Worm (Caenorhabditis elegans): ENCODE results near the gene tat-1.
A peak's percentile ranks its signal among the peaks of the same experiment; 100 is the strongest.

The tat-1 gene

DNA sequence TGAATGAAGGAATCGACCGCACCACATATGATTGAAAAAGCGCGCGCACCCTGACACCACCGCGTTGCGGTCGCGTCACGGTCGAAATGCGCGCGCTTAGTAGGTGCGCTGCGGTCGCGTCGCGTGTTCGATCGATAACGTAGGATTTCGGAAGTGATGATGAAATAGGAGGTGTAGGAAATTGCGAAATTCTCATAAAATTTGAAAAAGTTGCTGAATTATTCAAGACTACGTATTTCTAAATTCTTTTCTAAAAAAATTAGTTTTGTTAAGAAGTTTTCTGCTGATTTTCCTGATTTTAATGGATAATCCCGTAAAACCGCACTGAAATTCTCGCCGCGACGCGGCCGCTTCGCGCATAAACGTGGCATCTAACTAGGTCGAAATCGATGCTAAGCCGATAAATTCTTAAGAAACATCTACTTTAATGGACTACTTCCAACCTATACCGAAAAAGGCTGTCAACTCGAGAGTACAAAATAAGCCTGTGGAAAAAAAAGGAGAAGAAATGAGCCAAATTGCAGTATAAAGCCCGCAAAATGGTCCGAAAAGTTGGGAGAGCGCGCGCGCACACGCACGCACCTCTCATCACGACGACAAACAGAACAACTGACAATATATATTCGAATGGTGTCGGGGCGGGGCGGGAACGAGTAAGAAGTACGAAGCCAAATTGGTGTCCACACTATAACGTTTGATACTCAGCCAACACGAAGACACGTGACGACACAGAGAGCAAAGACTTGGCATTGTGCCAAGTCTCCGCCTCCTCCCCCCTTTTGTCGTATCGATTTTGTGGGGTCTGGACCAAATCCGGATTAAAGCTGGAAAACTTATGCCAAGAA lies 52.8 kb downstream of the tat-1 start, which contains the start of gene his-72 (continued):
- TF ChIP-seq elt-2 (tag; optimal IDR thresholded peaks at IDR 0.05), result no peak
- peak; percentile 77 for TF ChIP-seq ceh-48 (tag; optimal IDR thresholded peaks at IDR 0.05)
- TF ChIP-seq Y22D7AL.16 (tag; optimal IDR thresholded peaks at IDR 0.05), result no peak
- no peak for TF ChIP-seq pros-1 (tag; optimal IDR thresholded peaks at IDR 0.05)
- no peak for TF ChIP-seq dve-1 (tag; optimal IDR thresholded peaks at IDR 0.05)
- TF ChIP-seq odd-2 (tag; optimal IDR thresholded peaks at IDR 0.05), result no peak
- no peak for TF ChIP-seq ceh-9 (tag; optimal IDR thresholded peaks at IDR 0.05)
- no peak for TF ChIP-seq fax-1 (tag; optimal IDR thresholded peaks at IDR 0.05)
- no peak for TF ChIP-seq pha-2 (tag; optimal IDR thresholded peaks at IDR 0.05)
- no peak for TF ChIP-seq unc-3 (GFP tag; conservative IDR thresholded peaks at IDR 0.05)
- no peak for TF ChIP-seq unc-3 (tag; optimal IDR thresholded peaks at IDR 0.05)
- TF ChIP-seq lin-11 (tag; optimal IDR thresholded peaks at IDR 0.05), result no peak
- no peak for TF ChIP-seq C08G9.2 (tag; optimal IDR thresholded peaks at IDR 0.05)
- no peak for TF ChIP-seq eyg-1 (tag; optimal IDR thresholded peaks at IDR 0.05)
- no peak for TF ChIP-seq pag-3 (tag; optimal IDR thresholded peaks at IDR 0.05; ENCODE audit: borderline replicate concordance)
- no peak for TF ChIP-seq sox-4 (tag; optimal IDR thresholded peaks at IDR 0.05)
- TF ChIP-seq che-1 (tag; optimal IDR thresholded peaks at IDR 0.05), result no peak

DNA sequence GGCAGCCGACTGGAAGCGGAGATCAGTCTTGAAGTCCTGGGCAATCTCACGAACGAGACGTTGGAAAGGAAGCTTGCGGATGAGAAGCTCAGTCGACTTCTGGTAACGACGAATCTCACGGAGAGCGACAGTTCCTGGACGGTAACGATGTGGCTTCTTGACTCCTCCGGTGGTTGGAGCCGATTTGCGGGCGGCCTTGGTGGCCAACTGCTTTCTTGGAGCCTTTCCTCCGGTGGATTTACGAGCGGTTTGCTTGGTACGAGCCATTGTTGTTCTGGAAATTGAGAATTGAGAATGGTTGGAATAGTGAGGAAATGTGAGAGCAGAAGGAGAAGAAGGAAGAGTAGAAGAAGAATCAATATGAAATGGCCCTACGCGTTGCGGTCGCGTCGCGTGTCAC lies 53.6 kb downstream of the tat-1 start:
- TF ChIP-seq pag-3 (tag; optimal IDR thresholded peaks at IDR 0.05; ENCODE audit: borderline replicate concordance), result no peak
- no peak for TF ChIP-seq hlh-15 (tag; optimal IDR thresholded peaks at IDR 0.05)
- TF ChIP-seq unc-3 (GFP tag; conservative IDR thresholded peaks at IDR 0.05), result no peak
- no peak for TF ChIP-seq unc-3 (tag; optimal IDR thresholded peaks at IDR 0.05)

DNA sequence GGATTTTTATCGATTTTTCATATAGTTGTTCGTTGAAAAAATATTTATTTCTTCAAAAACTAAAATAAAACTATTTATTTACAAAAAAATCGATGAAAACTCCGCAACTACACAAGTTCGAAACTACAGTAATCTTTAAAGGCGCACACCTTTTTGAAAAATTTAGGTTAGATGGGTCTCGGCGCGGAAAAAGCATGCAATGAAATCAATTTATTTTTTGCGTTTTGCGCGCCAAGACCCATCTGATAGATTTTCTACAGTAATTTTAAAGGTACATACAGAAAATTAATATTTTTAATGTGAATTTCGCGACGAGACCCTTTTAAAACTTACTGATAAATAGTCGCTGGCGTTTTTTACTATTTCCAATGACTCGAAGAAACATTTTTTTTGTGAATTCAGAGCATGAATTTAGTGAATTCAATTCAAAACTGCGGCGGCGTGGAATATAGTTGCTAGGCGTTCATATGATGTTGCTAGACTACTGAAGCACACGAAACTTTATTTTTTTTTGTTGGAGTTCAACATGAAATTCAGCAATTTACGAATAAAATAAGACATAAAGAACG lies 54.4 kb downstream of the tat-1 start, which contains the start of gene Y75B8A.33:
Gene Y75B8A.33 (minus strand): TSS at position 385 of the 569 bp plus-strand sequence.
- no peak for TF ChIP-seq pat-9 (tag; optimal IDR thresholded peaks at IDR 0.05)
- no peak for TF ChIP-seq madf-2 (tag; optimal IDR thresholded peaks at IDR 0.05)
- TF ChIP-seq ceh-48 (tag; optimal IDR thresholded peaks at IDR 0.05), result no peak
- TF ChIP-seq hlh-30 (tag; optimal IDR thresholded peaks at IDR 0.05; ENCODE audit: insufficient read depth), result no peak
- no peak for TF ChIP-seq ama-1 (optimal IDR thresholded peaks at IDR 0.05)
- no peak for TF ChIP-seq C38D4.7 (GFP tag; optimal IDR thresholded peaks at IDR 0.05)
- no peak for TF ChIP-seq fkh-10 (GFP tag; optimal IDR thresholded peaks at IDR 0.05)
- TF ChIP-seq Y22D7AL.16 (tag; optimal IDR thresholded peaks at IDR 0.05), result no peak
- TF ChIP-seq unc-55 (GFP tag; optimal IDR thresholded peaks at IDR 0.05), result no peak
- TF ChIP-seq lin-11 (tag; optimal IDR thresholded peaks at IDR 0.05), result no peak
- TF ChIP-seq dmd-4 (tag; optimal IDR thresholded peaks at IDR 0.05; ENCODE audit: borderline replicate concordance), result no peak
- TF ChIP-seq pqm-1 (tag; optimal IDR thresholded peaks at IDR 0.05), result no peak
- no peak for TF ChIP-seq pax-1 (tag; optimal IDR thresholded peaks at IDR 0.05)

DNA sequence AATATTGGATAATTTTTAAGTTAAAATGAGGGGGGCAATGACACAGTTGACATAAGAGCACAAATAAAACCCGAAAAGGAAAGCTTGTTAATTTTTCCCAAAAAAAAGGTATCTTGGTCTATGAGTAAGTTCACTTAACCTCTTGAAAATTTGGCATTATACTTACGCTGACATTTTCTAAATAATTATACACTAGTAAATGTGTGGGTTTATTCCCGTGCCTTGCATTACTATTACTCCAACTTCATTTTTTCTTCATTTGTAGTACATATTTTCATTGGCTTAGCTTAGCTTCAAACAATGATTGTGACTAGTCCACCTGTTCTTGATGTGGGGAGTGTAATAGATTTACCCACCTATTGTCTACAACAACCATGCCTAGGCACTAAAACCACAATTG lies 62.3 kb downstream of the tat-1 start, which contains the start of gene Y75B8A.34:
Gene Y75B8A.34 (plus strand): TSS at position 301 of the 400 bp plus-strand sequence.
- TF ChIP-seq ceh-6 (GFP tag; optimal IDR thresholded peaks at IDR 0.05), result no peak

DNA sequence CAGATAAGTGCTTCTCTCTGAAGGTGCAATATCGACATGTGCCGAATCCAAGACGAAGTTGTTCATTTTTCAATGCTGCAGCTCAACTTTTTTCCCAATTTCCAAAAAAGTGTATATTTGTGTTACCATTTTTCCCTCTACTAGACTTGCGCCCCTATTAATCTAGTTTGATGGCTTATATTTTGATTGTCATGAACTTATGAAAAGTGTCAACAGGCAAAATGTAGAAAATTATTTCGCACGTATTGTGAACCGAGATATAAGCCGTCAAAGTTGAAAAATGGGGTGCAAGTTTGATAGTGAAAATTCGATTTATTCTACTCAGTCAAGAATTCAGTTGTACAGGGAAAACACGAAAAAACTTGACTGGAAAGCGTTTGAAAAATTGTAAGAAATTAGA lies 63.1 kb downstream of the tat-1 start, which contains the start of gene Y75B8A.32:
Gene Y75B8A.32 (minus strand): TSS at position 101 of the 400 bp plus-strand sequence.
- TF ChIP-seq ztf-16 (tag; optimal IDR thresholded peaks at IDR 0.05) (no peak), unc-3 (GFP tag; conservative IDR thresholded peaks at IDR 0.05) (no peak), unc-3 (tag; optimal IDR thresholded peaks at IDR 0.05) (no peak), zip-5 (tag; optimal IDR thresholded peaks at IDR 0.05) (no peak), ceh-34 (tag; optimal IDR thresholded peaks at IDR 0.05) (no peak), Y22D7AL.16 (tag; optimal IDR thresholded peaks at IDR 0.05) (no peak), fax-1 (tag; optimal IDR thresholded peaks at IDR 0.05) (no peak), ttx-3 (tag; optimal IDR thresholded peaks at IDR 0.05) (no peak), sox-4 (tag; optimal IDR thresholded peaks at IDR 0.05) (no peak), sdc-2 (tag; optimal IDR thresholded peaks at IDR 0.05) (no peak), hlh-13 (GFP tag; optimal IDR thresholded peaks at IDR 0.05) (no peak), madf-2 (tag; optimal IDR thresholded peaks at IDR 0.05) (no peak), gmeb-2 (tag; optimal IDR thresholded peaks at IDR 0.05) (no peak)

Measured in whole organism, late embryonic.